Worm (Caenorhabditis elegans) whole organism, L4 larva: ENCODE measurements around the gene acs-10.

ENCODE experiments used
- T20F7.1 ChIP-seq: fragments of 200-800 bp; sonication (Bioruptor generic); optimal IDR thresholded peaks from 2 replicates; lab custom pipeline; 2018; ENCODE audit warnings: mild to moderate bottlenecking, missing genetic modification characterization, missing compliant biosample characterization
- ama-1 ChIP-seq: fragments of 150-350 bp; optimal IDR thresholded peaks from 2 replicates; lab custom pipeline; 2014; ENCODE audit warnings: inconsistent platforms, mixed read lengths
- attf-4 ChIP-seq: sonication (generic microtip); optimal IDR thresholded peaks from 3 replicates; lab custom pipeline; 2017; ENCODE audit warnings: missing biosample characterization, missing genetic modification characterization
- ceh-32 ChIP-seq: sonication (generic microtip); optimal IDR thresholded peaks from 2 replicates; lab custom pipeline; 2016; ENCODE audit warnings: mild to moderate bottlenecking, missing genetic modification characterization, missing compliant biosample characterization; ENCODE audit not compliant: poor library complexity
- ceh-44 ChIP-seq: fragments of 200-800 bp; sonication (Bioruptor generic); IDR thresholded peaks from 2 replicates; pipeline ENCODE4 v1.3.6; 2022; ENCODE audit warnings: missing genetic modification reagents, missing genetic modification characterization, missing compliant biosample characterization
- ces-1 ChIP-seq: fragments of 150-350 bp; sonication (generic microtip); optimal IDR thresholded peaks from 4 replicates; lab custom pipeline; 2014; ENCODE audit warnings: missing biosample characterization, missing genetic modification reagents, missing genetic modification characterization
- ctbp-1 ChIP-seq: fragments of 200-800 bp; sonication (Bioruptor generic); IDR thresholded peaks from 2 replicates; pipeline ENCODE4 v1.3.6; 2022; ENCODE audit warnings: missing genetic modification reagents, missing genetic modification characterization, missing compliant biosample characterization
- daf-12 ChIP-seq: fragments of 150-350 bp; optimal IDR thresholded peaks from 2 replicates; lab custom pipeline; 2014; ENCODE audit warnings: missing biosample characterization, missing genetic modification reagents, missing genetic modification characterization
- daf-16 ChIP-seq, 3 experiments: sonication (generic microtip); optimal IDR thresholded peaks; 2 replicates each; lab custom pipeline; 2016 to 2017; ENCODE audit warnings: missing genetic modification characterization in 3 of 3, missing genetic modification reagents in 3 of 3, mild to moderate bottlenecking in 2 of 3, missing compliant biosample characterization in 2 of 3, missing biosample characterization in 1 of 3, moderate library complexity in 1 of 3
- daf-8 ChIP-seq: fragments of 200-800 bp; sonication (Bioruptor generic); IDR thresholded peaks from 2 replicates; pipeline ENCODE4 v1.3.6; 2022; ENCODE audit warnings: missing genetic modification characterization, missing compliant biosample characterization
- dmd-6 ChIP-seq: fragments of 200-800 bp; sonication (Bioruptor generic); IDR thresholded peaks from 2 replicates; pipeline ENCODE4 v1.3.6; 2022; ENCODE audit warnings: missing genetic modification reagents, missing genetic modification characterization, missing compliant biosample characterization
- dmd-9 ChIP-seq: fragments of 200-800 bp; sonication (Bioruptor generic); IDR thresholded peaks from 2 replicates; pipeline ENCODE4 v1.3.6; 2022; ENCODE audit warnings: missing genetic modification reagents, missing genetic modification characterization, missing compliant biosample characterization
- dve-1 ChIP-seq: sonication (generic microtip); optimal IDR thresholded peaks from 2 replicates; lab custom pipeline; 2017; ENCODE audit warnings: antibody characterized with exemption, mild to moderate bottlenecking, missing genetic modification characterization, missing compliant biosample characterization; ENCODE audit not compliant: insufficient read depth
- egl-27 ChIP-seq: sonication (generic microtip); optimal IDR thresholded peaks from 3 replicates; lab custom pipeline; 2017; ENCODE audit warnings: missing biosample characterization, missing genetic modification reagents, missing genetic modification characterization
- hmg-1.1 ChIP-seq: fragments of 200-800 bp; sonication (Bioruptor generic); IDR thresholded peaks from 2 replicates; pipeline ENCODE4 v1.3.6; 2022; ENCODE audit warnings: missing genetic modification reagents, missing genetic modification characterization, missing compliant biosample characterization
- lin-1 ChIP-seq: fragments of 200-800 bp; sonication (Bioruptor generic); IDR thresholded peaks from 2 replicates; pipeline ENCODE4 v1.3.6; 2022; ENCODE audit warnings: missing genetic modification reagents, missing genetic modification characterization, missing compliant biosample characterization
- madf-9 ChIP-seq: fragments of 200-800 bp; sonication (Bioruptor generic); conservative IDR thresholded peaks from 2 replicates; pipeline ENCODE4 v1.3.6; 2022; ENCODE audit warnings: missing genetic modification reagents, missing genetic modification characterization, missing compliant biosample characterization
- mdl-1 ChIP-seq, 2 experiments: fragments of 150-350 bp in 1 of 2; sonication (generic microtip) in 1 of 2; optimal IDR thresholded peaks; 2 replicates each; lab custom pipeline; 2014 to 2017; ENCODE audit warnings: missing biosample characterization in 2 of 2, missing genetic modification characterization in 2 of 2
- mdt-29 ChIP-seq: fragments of 200-800 bp; sonication (Bioruptor generic); IDR thresholded peaks from 2 replicates; pipeline ENCODE4 v1.3.6; 2022; ENCODE audit warnings: missing genetic modification reagents, missing genetic modification characterization, missing compliant biosample characterization
- nhr-102 ChIP-seq: sonication (generic microtip); optimal IDR thresholded peaks from 2 replicates; lab custom pipeline; 2016; ENCODE audit warnings: mild to moderate bottlenecking, missing genetic modification characterization, moderate library complexity, missing compliant biosample characterization
- nhr-237 ChIP-seq: sonication (generic microtip); optimal IDR thresholded peaks from 2 replicates; lab custom pipeline; 2017; ENCODE audit warnings: missing biosample characterization, missing genetic modification characterization
- nhr-28 ChIP-seq: fragments of 150-350 bp; optimal IDR thresholded peaks from 2 replicates; lab custom pipeline; 2014; ENCODE audit warnings: missing biosample characterization, missing genetic modification characterization
- nhr-48 ChIP-seq: sonication (generic microtip); optimal IDR thresholded peaks from 2 replicates; lab custom pipeline; 2016; ENCODE audit warnings: mild to moderate bottlenecking, missing genetic modification characterization, missing compliant biosample characterization
- nhr-6 ChIP-seq: fragments of 150-350 bp; optimal IDR thresholded peaks from 2 replicates; lab custom pipeline; 2014; ENCODE audit warnings: missing biosample characterization, missing genetic modification characterization
- php-3 ChIP-seq: fragments of 200-800 bp; sonication (Bioruptor generic); IDR thresholded peaks from 2 replicates; pipeline ENCODE4 v1.3.6; 2022; ENCODE audit warnings: missing genetic modification reagents, missing genetic modification characterization, missing compliant biosample characterization
- set-16 ChIP-seq: fragments of 200-800 bp; sonication (Bioruptor generic); IDR thresholded peaks from 2 replicates; pipeline ENCODE4 v1.3.6; 2022; ENCODE audit warnings: missing genetic modification reagents, missing genetic modification characterization, missing compliant biosample characterization
- spr-1 ChIP-seq: sonication (generic microtip); optimal IDR thresholded peaks from 2 replicates; lab custom pipeline; 2016; ENCODE audit warnings: mild to moderate bottlenecking, missing genetic modification characterization, missing compliant biosample characterization
- spr-3 ChIP-seq: fragments of 200-800 bp; sonication (Bioruptor generic); optimal IDR thresholded peaks from 2 replicates; lab custom pipeline; 2018; ENCODE audit warnings: mild to moderate bottlenecking, missing genetic modification characterization, missing compliant biosample characterization
- tag-97 ChIP-seq: fragments of 200-800 bp; sonication (Bioruptor generic); IDR thresholded peaks from 2 replicates; pipeline ENCODE4 v1.3.6; 2022; ENCODE audit warnings: missing genetic modification characterization, missing compliant biosample characterization
- vab-7 ChIP-seq: fragments of 200-800 bp; sonication (Bioruptor generic); IDR thresholded peaks from 2 replicates; pipeline ENCODE4 v1.3.6; 2022; ENCODE audit warnings: missing genetic modification reagents, missing genetic modification characterization, missing compliant biosample characterization
- zag-1 ChIP-seq: fragments of 150-350 bp; optimal IDR thresholded peaks from 2 replicates; lab custom pipeline; 2014; ENCODE audit warnings: missing biosample characterization, missing genetic modification characterization
- zfp-2 ChIP-seq: sonication (generic microtip); optimal IDR thresholded peaks from 2 replicates; lab custom pipeline; 2016; ENCODE audit warnings: mild to moderate bottlenecking, missing genetic modification characterization, missing compliant biosample characterization
- zip-11 ChIP-seq: fragments of 200-800 bp; sonication (Bioruptor generic); IDR thresholded peaks from 2 replicates; pipeline ENCODE4 v1.3.6; 2022; ENCODE audit warnings: missing genetic modification characterization, missing compliant biosample characterization
- ztf-7 ChIP-seq: fragments of 150-350 bp; optimal IDR thresholded peaks from 2 replicates; lab custom pipeline; 2014; ENCODE audit warnings: missing biosample characterization, missing genetic modification characterization

The acs-10 gene

DNA sequence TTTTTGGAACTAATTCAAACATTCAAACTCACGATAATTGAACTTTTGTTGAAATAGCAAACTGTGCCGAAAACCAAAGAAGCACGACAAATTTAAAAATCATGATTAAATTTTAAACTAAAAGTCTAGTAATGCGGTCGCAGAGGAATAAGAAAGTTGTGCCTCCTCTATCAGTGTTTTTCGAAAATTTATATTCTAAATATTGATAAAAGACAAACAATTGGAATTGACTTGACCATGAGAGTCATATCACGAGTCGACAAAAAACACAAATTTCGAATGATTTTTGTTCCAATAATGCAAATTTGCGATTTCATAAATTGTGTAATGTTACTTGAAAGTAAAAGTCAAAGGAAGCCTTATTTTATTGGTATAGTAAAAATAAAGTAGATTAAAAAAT, 14.4 kb downstream of the acs-10 start, which contains the start of gene cest-1.2 (continued):
- no peak for TF ChIP-seq attf-4 (tag; lab: Kevin White, UChicago)
- TF ChIP-seq tag-97, result no peak
- no peak for TF ChIP-seq zag-1 (tag; lab: Kevin White, UChicago)
- no peak for TF ChIP-seq nhr-48 (tag; lab: Kevin White, UChicago)
- no peak for TF ChIP-seq ctbp-1 (GFP tag; lab: Robert Waterston, UW)
- no peak for TF ChIP-seq hmg-1.1 (GFP tag; lab: Robert Waterston, UW)

DNA sequence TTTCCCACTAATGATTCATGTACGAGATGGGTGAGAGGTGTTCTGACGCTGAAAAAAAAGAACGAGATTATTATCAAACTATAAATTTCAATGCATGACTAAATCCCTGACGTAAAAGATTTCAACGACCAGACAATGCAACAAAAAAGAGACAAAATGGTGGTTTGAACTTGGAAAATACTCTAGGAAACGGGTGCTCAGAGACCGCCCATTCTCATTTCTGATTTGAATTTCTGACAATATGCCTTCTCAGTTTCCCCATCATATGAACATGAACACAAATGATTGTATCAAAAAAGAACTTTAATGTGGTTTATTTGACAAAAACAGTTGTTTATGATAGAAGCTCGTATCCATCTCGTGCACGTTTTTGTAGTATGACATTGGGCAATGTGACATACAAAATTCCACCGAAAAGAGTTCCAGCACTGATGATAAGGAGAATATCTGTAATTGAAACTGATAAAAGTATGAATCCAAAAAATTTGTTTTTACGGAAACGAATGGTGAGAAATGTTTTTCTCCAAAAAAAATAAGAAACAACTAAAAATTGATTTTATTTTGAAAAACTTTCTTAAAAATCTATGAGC, 16.8 kb downstream of the acs-10 start, which contains the start of gene srd-26:
Gene srd-26 (minus strand): TSS at position 51 of the 590 bp plus-strand sequence.
- TF ChIP-seq spr-1 (tag; lab: Kevin White, UChicago) (no peak), nhr-28 (tag; lab: Kevin White, UChicago) (peak; percentile 65), dmd-9 (GFP tag; lab: Robert Waterston, UW) (no peak), dve-1 (tag; lab: Kevin White, UChicago) (peak; percentile 58), daf-16 (GFP tag; optimal IDR thresholded peaks at IDR 0.05; lab: Kevin White, UChicago) (no peak), daf-16 (tag; optimal IDR thresholded peaks at IDR 0.05; lab: Kevin White, UChicago) (peak; percentile 33)
- TF ChIP-seq, all 104 proteins: peak for 3

DNA sequence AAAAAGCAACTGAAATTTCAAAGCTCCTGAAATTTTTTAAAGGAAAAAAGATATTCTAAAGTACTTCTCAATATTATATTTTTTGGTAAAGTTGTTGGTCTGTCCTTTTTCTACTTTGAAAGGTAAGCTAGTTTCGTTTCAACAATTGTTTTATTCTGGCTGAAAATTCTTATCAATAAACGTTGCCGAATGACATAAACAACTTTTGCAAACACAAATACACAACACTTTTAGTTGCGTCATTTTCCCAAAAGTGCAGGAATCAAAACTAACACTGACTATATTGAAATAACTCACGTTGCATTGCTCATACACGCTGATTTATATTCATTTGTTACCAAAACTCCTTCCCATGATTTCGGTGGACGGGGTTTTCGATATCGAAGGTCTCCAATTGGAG, 19.4 kb downstream of the acs-10 start:
- TF ChIP-seq nhr-28 (tag; lab: Kevin White, UChicago) (peak; percentile 42), spr-3 (GFP tag; lab: Kevin White, UChicago) (no peak), daf-16 (GFP tag; optimal IDR thresholded peaks at IDR 0.05; lab: Kevin White, UChicago) (no peak), daf-16 (tag; optimal IDR thresholded peaks at IDR 0.05; lab: Kevin White, UChicago) (peak; percentile 95)

DNA sequence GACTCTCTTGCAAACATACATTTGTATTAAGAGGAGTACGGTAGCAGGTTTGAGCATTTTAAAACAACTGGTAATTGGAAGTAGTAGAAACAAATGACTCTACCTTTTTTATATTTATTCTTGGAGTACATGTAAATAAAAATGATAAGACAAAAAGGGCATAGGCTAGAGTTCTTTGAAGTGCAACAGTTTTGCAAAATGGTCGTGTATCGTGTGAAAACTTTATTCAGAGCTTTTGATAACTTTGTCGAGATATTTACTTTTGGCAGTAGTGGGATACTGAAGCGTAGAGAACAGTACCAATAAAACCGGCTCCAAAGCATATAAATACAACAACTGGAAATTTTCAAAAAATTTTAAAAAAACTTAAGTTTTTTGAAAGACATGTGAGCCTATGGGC, 20.3 kb downstream of the acs-10 start, which contains the start of gene cest-1.1:
Gene cest-1.1 (minus strand): TSS at position 101 of the 400 bp plus-strand sequence.
- TF ChIP-seq egl-27 (tag; lab: Kevin White, UChicago) (no peak), set-16 (no peak), nhr-102 (no peak), ceh-44 (GFP tag; lab: Robert Waterston, UW) (no peak), ztf-7 (tag; lab: Kevin White, UChicago) (no peak), daf-8 (no peak), vab-7 (no peak), ama-1 (no peak), ceh-32 (tag; lab: Kevin White, UChicago) (no peak)

DNA sequence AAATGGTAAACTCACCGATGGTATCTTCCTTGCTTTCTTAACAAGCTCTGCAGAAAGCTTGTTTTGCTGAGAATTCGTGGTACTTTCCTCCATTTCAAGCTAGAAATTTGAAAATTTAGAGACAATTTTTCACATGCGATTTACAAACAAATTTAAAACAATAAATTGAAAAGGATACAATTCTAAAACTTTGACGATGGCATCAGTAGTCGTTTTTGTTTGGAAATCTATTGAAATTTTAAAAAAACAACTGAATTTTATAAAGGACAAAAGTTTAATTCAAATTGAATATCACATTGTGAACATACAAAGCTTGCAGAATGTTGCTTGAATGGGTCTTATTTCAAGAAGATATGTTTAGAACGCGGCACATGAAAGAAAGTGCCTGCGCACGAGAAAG, 21.3 kb downstream of the acs-10 start, which contains the start of gene ocam-1:
Gene ocam-1 (minus strand): TSS at position 101 of the 400 bp plus-strand sequence.
- TF ChIP-seq mdt-29 (GFP tag; lab: Robert Waterston, UW) (no peak), zfp-2 (no peak), nhr-6 (tag; lab: Kevin White, UChicago) (no peak), lin-1 (GFP tag; lab: Robert Waterston, UW) (no peak), ces-1 (GFP tag; lab: Kevin White, UChicago) (no peak), zip-11 (no peak), php-3 (no peak), nhr-237 (no peak), T20F7.1 (no peak), madf-9 (GFP tag; lab: Robert Waterston, UW) (no peak), nhr-28 (tag; lab: Kevin White, UChicago) (no peak)
- TF ChIP-seq, all 104 proteins: peak for 0

DNA sequence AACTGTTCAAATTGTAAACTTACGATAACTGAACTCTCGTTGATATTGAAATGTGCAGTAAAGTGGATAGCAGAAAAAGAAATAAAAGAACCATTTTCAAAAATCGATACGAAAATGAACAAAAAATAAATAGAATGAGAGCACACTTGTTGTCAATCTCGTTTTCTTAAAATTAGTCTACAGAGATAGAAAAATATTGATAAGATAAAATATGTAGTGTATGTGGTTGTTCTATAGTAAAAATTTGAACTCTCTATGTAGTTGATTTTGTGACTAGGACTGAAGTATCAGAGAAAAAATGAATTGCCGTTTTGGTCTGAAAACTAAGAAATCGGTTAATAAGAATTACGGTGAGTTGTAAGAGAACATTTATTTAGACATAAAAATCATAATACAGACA, 25.0 kb downstream of the acs-10 start, which contains the start of gene cest-2.1:
Gene cest-2.1 (minus strand): TSS at position 198 of the 400 bp plus-strand sequence.
- TF ChIP-seq mdl-1 (tag; optimal IDR thresholded peaks at IDR 0.05; lab: Kevin White, UChicago) (no peak), nhr-28 (tag; lab: Kevin White, UChicago) (peak; percentile 72), dve-1 (tag; lab: Kevin White, UChicago) (peak; percentile 11), dmd-6 (GFP tag; lab: Robert Waterston, UW) (peak; percentile 44; the same call in 1 of the 2 replicates), daf-12 (tag; lab: Kevin White, UChicago) (no peak), daf-16 (GFP tag; optimal IDR thresholded peaks at IDR 0.05; lab: Kevin White, UChicago) (no peak), daf-16 (tag; optimal IDR thresholded peaks at IDR 0.05; lab: Kevin White, UChicago) (peak; percentile 38)
